Worm (Caenorhabditis elegans): ENCODE data around the gene F36H5.8.

DNA sequence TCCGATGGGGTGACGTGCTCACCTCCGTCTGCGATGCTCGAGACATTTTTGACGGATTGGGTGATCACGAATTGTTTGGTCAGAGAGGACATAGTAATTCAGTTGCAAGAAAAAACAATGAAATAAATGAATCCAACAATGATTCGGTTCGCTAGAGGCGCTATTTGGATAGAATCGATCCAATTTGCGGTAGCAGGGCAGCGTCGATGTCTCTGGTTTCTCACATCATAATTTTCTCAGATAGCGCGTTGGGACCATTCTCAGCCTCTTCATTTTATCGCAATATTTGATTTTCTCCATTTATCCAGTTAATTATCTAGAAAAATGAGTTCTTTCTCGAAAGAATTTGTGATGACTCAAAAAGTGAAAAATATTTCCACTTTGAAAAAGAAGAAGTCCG, 44.1 kb downstream of the F36H5.8 start, which contains the start of gene sdz-18:
- TF ChIP-seq nhr-76 (tag; optimal IDR thresholded peaks at IDR 0.05) (no peak), lin-13 (tag; optimal IDR thresholded peaks at IDR 0.05) (no peak), cnd-1 (tag; optimal IDR thresholded peaks at IDR 0.05) (no peak), ztf-11 (tag; optimal IDR thresholded peaks at IDR 0.05) (no peak), lsy-2 (tag; optimal IDR thresholded peaks at IDR 0.05) (no peak), unc-62 (GFP tag; optimal IDR thresholded peaks at IDR 0.05) (no peak), elt-1 (tag; optimal IDR thresholded peaks at IDR 0.05; ENCODE audit: borderline replicate concordance, insufficient read depth) (no peak)
